Fruit fly (Drosophila melanogaster) whole organism, embryonic: ENCODE results near the gene gry.
A peak's percentile ranks its signal among the peaks of the same experiment; 100 is the strongest.

Experiments used
- Atf3 ChIP-seq: fragments of 200-800 bp; sonication (Bioruptor generic); optimal IDR thresholded peaks from 3 replicates; lab custom pipeline; 2016; ENCODE audit warnings: missing biosample characterization, missing genetic modification characterization
- B-H1 ChIP-seq: fragments of 200-800 bp; sonication (Bioruptor generic); IDR thresholded peaks from 3 replicates; pipeline ENCODE4 v1.3.6; 2022; ENCODE audit warnings: missing biosample characterization, missing genetic modification characterization
- CG11085 ChIP-seq: fragments of 200-800 bp; sonication (Bioruptor generic); IDR thresholded peaks from 2 replicates; pipeline ENCODE4 v1.3.6; 2022; ENCODE audit warnings: missing biosample characterization, missing genetic modification characterization
- CG11456 ChIP-seq: fragments of 200-800 bp; sonication (Bioruptor generic); IDR thresholded peaks from 3 replicates; pipeline ENCODE4 v1.3.6; 2022; ENCODE audit warnings: missing biosample characterization, missing genetic modification characterization
- CG14050 ChIP-seq: fragments of 200-800 bp; sonication (Bioruptor generic); IDR thresholded peaks from 3 replicates; pipeline ENCODE4 v1.3.6; 2022; ENCODE audit warnings: missing biosample characterization, missing genetic modification characterization
- CG14441 ChIP-seq: fragments of 200-800 bp; sonication (Bioruptor generic); IDR thresholded peaks from 2 replicates; pipeline ENCODE4 v1.3.6; 2022; ENCODE audit warnings: missing biosample characterization, missing genetic modification characterization
- CG15479 ChIP-seq: fragments of 200-800 bp; sonication (Bioruptor generic); optimal IDR thresholded peaks from 3 replicates; lab custom pipeline; 2019; ENCODE audit warnings: missing biosample characterization, mild to moderate bottlenecking, missing genetic modification characterization, moderate library complexity
- CG17361 ChIP-seq: fragments of 200-800 bp; sonication (Bioruptor generic); IDR thresholded peaks from 3 replicates; pipeline ENCODE4 v1.3.6; 2022; ENCODE audit warnings: missing biosample characterization, missing genetic modification characterization
- CG2712 ChIP-seq: fragments of 200-800 bp; optimal IDR thresholded peaks from 3 replicates; lab custom pipeline; 2019; ENCODE audit warnings: missing biosample characterization, mild to moderate bottlenecking, missing genetic modification characterization, moderate library complexity
- CG3163 ChIP-seq: fragments of 200-800 bp; sonication (Bioruptor generic); optimal IDR thresholded peaks from 3 replicates; lab custom pipeline; 2016; ENCODE audit warnings: missing biosample characterization, missing genetic modification characterization
- CG34422 ChIP-seq: fragments of 200-800 bp; sonication (Bioruptor generic); IDR thresholded peaks from 3 replicates; pipeline ENCODE4 v1.3.6; 2022; ENCODE audit warnings: missing biosample characterization, missing genetic modification characterization
- CG3995 ChIP-seq: fragments of 200-800 bp; sonication (Bioruptor generic); optimal IDR thresholded peaks from 3 replicates; lab custom pipeline; 2016; ENCODE audit warnings: missing biosample characterization, missing genetic modification characterization
- CG4424 ChIP-seq: fragments of 200-800 bp; sonication (Bioruptor generic); optimal IDR thresholded peaks from 3 replicates; lab custom pipeline; 2016; ENCODE audit warnings: missing biosample characterization, missing genetic modification characterization
- CG7963 ChIP-seq: fragments of 200-800 bp; sonication (Bioruptor generic); IDR thresholded peaks from 3 replicates; pipeline ENCODE4 v1.3.6; 2022; ENCODE audit warnings: missing biosample characterization, missing genetic modification characterization; ENCODE audit not compliant: partially characterized antibody
- CG8359 ChIP-seq: fragments of 200-800 bp; sonication (Bioruptor generic); optimal IDR thresholded peaks from 2 replicates; lab custom pipeline; 2017; ENCODE audit warnings: missing biosample characterization, mild to moderate bottlenecking, missing genetic modification characterization, borderline replicate concordance
- D19B ChIP-seq: fragments of 200-800 bp; sonication (Bioruptor generic); optimal IDR thresholded peaks from 2 replicates; lab custom pipeline; 2017; ENCODE audit warnings: missing biosample characterization, mild to moderate bottlenecking, missing genetic modification characterization
- Dad ChIP-seq: fragments of 200-800 bp; sonication (Bioruptor generic); optimal IDR thresholded peaks from 3 replicates; lab custom pipeline; 2016; ENCODE audit warnings: missing biosample characterization, missing genetic modification characterization
- Dfd ChIP-seq, 2 experiments: fragments of >200 bp; optimal IDR thresholded peaks; 2 replicates each; lab custom pipeline; 2017; ENCODE audit warnings: missing biosample characterization in 2 of 2, missing genetic modification characterization in 2 of 2
- Dll ChIP-seq: fragments of 200-800 bp; sonication (Bioruptor generic); IDR thresholded peaks from 4 replicates; pipeline ENCODE4 v1.3.6; 2022; ENCODE audit warnings: missing biosample characterization, missing genetic modification characterization; ENCODE audit not compliant: partially characterized antibody
- Drgx ChIP-seq: fragments of 200-800 bp; sonication (Bioruptor generic); IDR thresholded peaks from 2 replicates; pipeline ENCODE4 v1.3.6; 2022; ENCODE audit warnings: missing biosample characterization, missing genetic modification characterization
- H15 ChIP-seq: fragments of 200-800 bp; sonication (Bioruptor generic); IDR thresholded peaks from 3 replicates; pipeline ENCODE4 v1.3.6; 2022; ENCODE audit warnings: missing biosample characterization, missing genetic modification characterization
- Nf-YA ChIP-seq: fragments of 200-800 bp; sonication (Bioruptor generic); IDR thresholded peaks from 2 replicates; pipeline ENCODE4 v1.3.6; 2022; ENCODE audit warnings: missing biosample characterization, missing genetic modification characterization
- Sox100B ChIP-seq: fragments of 200-800 bp; sonication (Bioruptor generic); optimal IDR thresholded peaks from 3 replicates; lab custom pipeline; 2018; ENCODE audit warnings: missing biosample characterization, mild to moderate bottlenecking, missing genetic modification characterization
- Sox102F ChIP-seq: fragments of 200-800 bp; sonication (Bioruptor generic); optimal IDR thresholded peaks from 2 replicates; lab custom pipeline; 2018; ENCODE audit warnings: missing biosample characterization, mild to moderate bottlenecking, missing genetic modification characterization, moderate library complexity
- Sry-δ ChIP-seq: fragments of 200-800 bp; sonication (Bioruptor generic); optimal IDR thresholded peaks from 2 replicates; lab custom pipeline; 2016; ENCODE audit warnings: missing biosample characterization, missing genetic modification characterization
- Usf ChIP-seq: fragments of 200-800 bp; sonication (Bioruptor generic); optimal IDR thresholded peaks from 2 replicates; lab custom pipeline; 2017; ENCODE audit warnings: missing genotype, missing biosample characterization, missing genetic modification characterization
- Xbp1 ChIP-seq: fragments of 200-800 bp; sonication (Bioruptor generic); optimal IDR thresholded peaks from 3 replicates; lab custom pipeline; 2016; ENCODE audit warnings: missing biosample characterization, mild to moderate bottlenecking, missing genetic modification characterization
- Xrp1 ChIP-seq: fragments of 200-800 bp; sonication (Bioruptor generic); IDR thresholded peaks from 2 replicates; pipeline ENCODE4 v1.3.6; 2022; ENCODE audit warnings: missing biosample characterization, missing genetic modification characterization
- abd-A ChIP-seq: fragments of 200-800 bp; sonication (Bioruptor generic); optimal IDR thresholded peaks from 3 replicates; lab custom pipeline; 2019; ENCODE audit warnings: missing biosample characterization, mild to moderate bottlenecking, missing genetic modification characterization, moderate library complexity
- cato ChIP-seq: fragments of 200-800 bp; sonication (Bioruptor generic); optimal IDR thresholded peaks from 2 replicates; lab custom pipeline; 2016; ENCODE audit warnings: missing biosample characterization, missing genetic modification characterization, borderline replicate concordance
- ci ChIP-seq: fragments of 200-800 bp; sonication (Bioruptor generic); IDR thresholded peaks from 3 replicates; pipeline ENCODE4 v1.3.6; 2022; ENCODE audit warnings: missing biosample characterization, missing genetic modification characterization
- dysf ChIP-seq: fragments of 200-800 bp; sonication (Bioruptor generic); IDR thresholded peaks from 3 replicates; pipeline ENCODE4 v1.3.6; 2022; ENCODE audit warnings: missing biosample characterization, missing genetic modification characterization
- en ChIP-seq: fragments of 200-800 bp; sonication (Bioruptor generic); optimal IDR thresholded peaks from 2 replicates; lab custom pipeline; 2016; ENCODE audit warnings: missing biosample characterization, missing genetic modification characterization
- eve ChIP-seq, 2 experiments: fragments of >200 bp; optimal IDR thresholded peaks; 2 replicates each; lab custom pipeline; 2017; ENCODE audit warnings: missing biosample characterization in 2 of 2, missing genetic modification characterization in 2 of 2
- ewg ChIP-seq: fragments of 200-800 bp; sonication (Bioruptor generic); optimal IDR thresholded peaks from 3 replicates; lab custom pipeline; 2017; ENCODE audit warnings: mild to moderate bottlenecking, missing biosample characterization, missing genetic modification reagents, missing genetic modification characterization
- fd102C ChIP-seq: fragments of 200-800 bp; sonication (Bioruptor generic); optimal IDR thresholded peaks from 2 replicates; lab custom pipeline; 2018; ENCODE audit warnings: missing biosample characterization, mild to moderate bottlenecking, missing genetic modification characterization, moderate library complexity
- fd96Cb ChIP-seq: fragments of 200-800 bp; sonication (Bioruptor generic); optimal IDR thresholded peaks from 2 replicates; lab custom pipeline; 2018; ENCODE audit warnings: missing biosample characterization, mild to moderate bottlenecking, missing genetic modification characterization, moderate library complexity
- fru ChIP-seq: fragments of >200 bp; optimal IDR thresholded peaks from 2 replicates; lab custom pipeline; 2017
- gem ChIP-seq: fragments of 200-800 bp; sonication (Bioruptor generic); optimal IDR thresholded peaks from 2 replicates; lab custom pipeline; 2019; ENCODE audit warnings: missing biosample characterization, mild to moderate bottlenecking, missing genetic modification characterization, moderate library complexity
- grau ChIP-seq: fragments of 200-800 bp; optimal IDR thresholded peaks from 3 replicates; lab custom pipeline; 2019; ENCODE audit warnings: missing biosample characterization, mild to moderate bottlenecking, missing genetic modification characterization, moderate library complexity
- ind ChIP-seq: fragments of 200-800 bp; sonication (Bioruptor generic); optimal IDR thresholded peaks from 3 replicates; lab custom pipeline; 2016; ENCODE audit warnings: missing biosample characterization, missing genetic modification characterization
- kah ChIP-seq: fragments of 200-800 bp; sonication (Bioruptor generic); optimal IDR thresholded peaks from 2 replicates; lab custom pipeline; 2018; ENCODE audit warnings: missing biosample characterization, mild to moderate bottlenecking, missing genetic modification characterization
- ken ChIP-seq: fragments of 200-800 bp; sonication (Bioruptor generic); IDR thresholded peaks from 3 replicates; pipeline ENCODE4 v1.3.6; 2022; ENCODE audit warnings: missing biosample characterization, missing genetic modification characterization
- kni ChIP-seq: fragments of 200-800 bp; sonication (Bioruptor generic); optimal IDR thresholded peaks from 3 replicates; lab custom pipeline; 2017; ENCODE audit warnings: mild to moderate bottlenecking, missing biosample characterization, missing genetic modification reagents, missing genetic modification characterization
- lilli ChIP-seq: fragments of 200-800 bp; sonication (Bioruptor generic); optimal IDR thresholded peaks from 3 replicates; lab custom pipeline; 2016; ENCODE audit warnings: missing biosample characterization, missing genetic modification characterization
- maf-S ChIP-seq: fragments of 200-800 bp; sonication (Bioruptor generic); optimal IDR thresholded peaks from 2 replicates; lab custom pipeline; 2016; ENCODE audit warnings: missing biosample characterization, missing genetic modification characterization
- row ChIP-seq: fragments of 200-800 bp; sonication (Bioruptor generic); IDR thresholded peaks from 3 replicates; pipeline ENCODE4 v1.3.6; 2022; ENCODE audit warnings: missing biosample characterization, missing genetic modification characterization
- seq ChIP-seq: fragments of 200-800 bp; sonication (Bioruptor generic); IDR thresholded peaks from 2 replicates; pipeline ENCODE4 v1.3.6; 2022; ENCODE audit warnings: missing biosample characterization, missing genetic modification characterization
- slp2 ChIP-seq: fragments of 200-800 bp; sonication (Bioruptor generic); optimal IDR thresholded peaks from 2 replicates; lab custom pipeline; 2016; ENCODE audit warnings: missing biosample characterization, missing genetic modification characterization
- tup ChIP-seq: fragments of 200-800 bp; sonication (Bioruptor generic); optimal IDR thresholded peaks from 2 replicates; lab custom pipeline; 2016; ENCODE audit warnings: missing biosample characterization, mild to moderate bottlenecking, missing genetic modification characterization, moderate library complexity

Gene gry

DNA sequence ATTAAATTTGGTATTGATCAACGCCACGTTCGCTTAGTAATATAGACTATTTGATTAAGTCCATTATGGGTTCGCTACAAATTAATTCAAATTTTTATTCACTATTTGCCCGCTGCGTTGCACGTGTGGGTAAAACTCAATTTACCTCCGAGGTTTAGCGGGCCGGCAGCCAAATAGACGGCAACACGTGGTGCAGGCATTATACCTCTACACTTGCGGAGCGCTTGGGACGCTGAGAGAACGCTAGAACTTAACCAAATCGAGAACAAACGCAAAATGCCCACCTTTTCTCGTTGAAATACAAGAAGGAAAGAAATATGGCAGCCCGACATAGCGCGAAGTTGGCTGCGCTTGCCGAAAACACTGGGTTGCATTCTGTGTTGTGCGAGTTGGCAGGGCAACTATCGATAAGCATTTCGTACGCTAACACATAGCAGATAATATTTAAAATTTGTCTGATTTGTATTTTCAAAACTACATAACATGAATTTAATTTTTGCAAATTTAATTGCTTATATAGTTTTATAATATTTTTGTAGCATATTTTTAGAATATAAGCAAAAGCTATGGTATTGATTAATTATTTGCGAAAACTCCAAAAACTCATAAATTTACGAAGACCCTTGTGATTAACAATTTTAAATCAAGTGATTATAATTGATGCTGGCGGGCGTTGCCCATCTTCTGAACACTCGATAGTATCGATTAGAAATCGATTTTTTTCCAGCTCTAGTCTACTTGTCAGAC lies 23.9 kb downstream of the gry start, which contains the start of the genes RpL28 and eIF1 (continued):
- TF ChIP-seq CG4424 (GFP tag; lab: Kevin White, UChicago) (peak; percentile 93), abd-A (tag; lab: Kevin White, UChicago) (no peak), Dad (GFP tag; lab: Kevin White, UChicago) (peak; percentile 88), Sox102F (GFP tag; lab: Kevin White, UChicago) (no peak), CG14441 (peak; percentile 87), Sox100B (GFP tag; lab: Kevin White, UChicago) (peak; percentile 93), cato (GFP tag; lab: Kevin White, UChicago) (peak; percentile 86), ind (GFP tag; lab: Kevin White, UChicago) (peak; percentile 80), CG15479 (GFP tag; lab: Kevin White, UChicago) (peak; percentile 49), CG8359 (GFP tag; lab: Kevin White, UChicago) (peak; percentile 86), Xrp1 (GFP tag; lab: Robert Waterston, UW) (peak; percentile 39; the same call in 1 of the 2 replicates), seq (GFP tag; lab: Robert Waterston, UW) (peak; percentile 61; the same call in 1 of the 2 replicates), D19B (peak; percentile 83), dysf (GFP tag; lab: Robert Waterston, UW) (peak; percentile 84; the same call in 2 of the 3 replicates), CG3163 (GFP tag; lab: Kevin White, UChicago) (peak; percentile 70), CG11456 (GFP tag; lab: Robert Waterston, UW) (peak; percentile 95), maf-S (GFP tag; lab: Kevin White, UChicago) (peak; percentile 87), fru (lab: Kevin White, UChicago) (no peak), CG34422 (GFP tag; lab: Robert Waterston, UW) (peak; percentile 84), CG7963 (GFP tag; lab: Robert Waterston, UW) (peak; percentile 45; the same call in 1 of the 3 replicates), Xbp1 (GFP tag; lab: Kevin White, UChicago) (peak; percentile 93), Nf-YA (GFP tag; lab: Robert Waterston, UW) (peak; percentile 74), CG14050 (GFP tag; lab: Robert Waterston, UW) (peak; percentile 85), ken (GFP tag; lab: Robert Waterston, UW) (peak; percentile 89), B-H1 (peak; percentile 81), kni (peak; percentile 94), Drgx (GFP tag; lab: Robert Waterston, UW) (no peak), fd96Cb (tag; lab: Kevin White, UChicago) (peak; percentile 74), gem (no peak), grau (tag; lab: Kevin White, UChicago) (peak; percentile 83), H15 (GFP tag; lab: Robert Waterston, UW) (peak; percentile 79), row (GFP tag; lab: Robert Waterston, UW) (peak; percentile 87), eve (GFP tag; optimal IDR thresholded peaks at IDR 0.05; lab: Kevin White, UChicago) (no peak), tup (peak; percentile 78), Dll (GFP tag; lab: Robert Waterston, UW) (peak; percentile 87), Atf3 (peak; percentile 90), ewg (GFP tag; lab: Kevin White, UChicago) (peak; percentile 84), Dfd (GFP tag; optimal IDR thresholded peaks at IDR 0.05; lab: Kevin White, UChicago) (no peak), slp2 (GFP tag; lab: Kevin White, UChicago) (peak; percentile 89), CG11085 (GFP tag; lab: Robert Waterston, UW) (peak; percentile 87), kah (GFP tag; lab: Kevin White, UChicago) (peak; percentile 88), lilli (GFP tag; lab: Kevin White, UChicago) (peak; percentile 91), CG3995 (peak; percentile 87), fd102C (GFP tag; lab: Kevin White, UChicago) (peak; percentile 80), en (GFP tag; lab: Kevin White, UChicago) (peak; percentile 76), Sry-δ (GFP tag; lab: Kevin White, UChicago) (peak; percentile 89), CG2712 (tag; lab: Kevin White, UChicago) (peak; percentile 86), CG17361 (GFP tag; lab: Robert Waterston, UW) (peak; percentile 96), ci (peak; percentile 97), Usf (peak; percentile 90)
